Worm (Caenorhabditis elegans): Measurements from ENCODE around the gene twk-34.

The twk-34 gene

ce11 chrV:15757645-15758044, 52.9 kb downstream of the twk-34 start:
- TF ChIP-seq snpc-1.2 (GFP tag; IDR thresholded peaks at IDR 0.05) (no peak), hif-1 (tag; optimal IDR thresholded peaks at IDR 0.05) (no peak), aha-1 (tag) (peak; percentile 92), unc-130 (GFP tag; optimal IDR thresholded peaks at IDR 0.05) (no peak), egl-27 (tag; optimal IDR thresholded peaks at IDR 0.05) (no peak)

- TF ChIP-seq aha-1 (tag) = no peak
- no peak for TF ChIP-seq egl-27 (tag; optimal IDR thresholded peaks at IDR 0.05)
- no peak for TF ChIP-seq ZK337.2 (GFP tag; IDR thresholded peaks at IDR 0.05)
- TF ChIP-seq unc-130 (GFP tag; optimal IDR thresholded peaks at IDR 0.05) = no peak
- TF ChIP-seq duxl-1 (tag; optimal IDR thresholded peaks at IDR 0.05; ENCODE audit: poor library complexity) = no peak
- TF ChIP-seq ctbp-1 (GFP tag; IDR thresholded peaks at IDR 0.05) = no peak
- no peak for TF ChIP-seq unc-39 (tag; optimal IDR thresholded peaks at IDR 0.05)
- TF ChIP-seq unc-62 (GFP tag; optimal IDR thresholded peaks at IDR 0.05 in 1 of 2) = no peak
- no peak for TF ChIP-seq unc-62 (tag; optimal IDR thresholded peaks at IDR 0.05)
- TF ChIP-seq nhr-48 (tag; optimal IDR thresholded peaks at IDR 0.05) = no peak
Observed at ce11 chrV:15758449-15758848, 53.7 kb downstream of the twk-34 start, which contains the start of gene str-9. TSS of gene str-9 (plus strand) at chrV:15758749.
